Worm (Caenorhabditis elegans) whole organism, young adult: ENCODE measurements around the gene gtf-2H2C.

Experiments
- B0019.2 ChIP-seq: fragments of 200-800 bp; sonication (Bioruptor generic); conservative IDR thresholded peaks from 2 replicates; pipeline ENCODE4 v1.3.6; 2022; ENCODE audit warnings: missing genetic modification reagents, missing genetic modification characterization, missing compliant biosample characterization
- B0336.3 ChIP-seq: fragments of 200-800 bp; sonication (Bioruptor generic); IDR thresholded peaks from 2 replicates; pipeline ENCODE4 v1.3.6; 2022; ENCODE audit warnings: missing genetic modification characterization, missing compliant biosample characterization
- F23B12.7 ChIP-seq: sonication (generic microtip); optimal IDR thresholded peaks from 2 replicates; lab custom pipeline; 2017; ENCODE audit warnings: missing genetic modification characterization, mild to moderate bottlenecking, missing compliant biosample characterization, antibody characterized with exemption, moderate library complexity; ENCODE audit not compliant: insufficient read depth
- F33H1.4 ChIP-seq: fragments of 200-800 bp; sonication (Bioruptor generic); IDR thresholded peaks from 2 replicates; pipeline ENCODE4 v1.3.6; 2022; ENCODE audit warnings: missing genetic modification reagents, missing genetic modification characterization, missing compliant biosample characterization
- F49E8.2 ChIP-seq: sonication (generic microtip); optimal IDR thresholded peaks from 3 replicates; lab custom pipeline; 2017; ENCODE audit warnings: missing genetic modification characterization, mild to moderate bottlenecking, missing compliant biosample characterization, antibody characterized with exemption, moderate library complexity; ENCODE audit not compliant: insufficient read depth
- Y53G8AR.9 ChIP-seq: fragments of 200-800 bp; sonication (Bioruptor generic); conservative IDR thresholded peaks from 2 replicates; pipeline ENCODE4 v1.3.6; 2022; ENCODE audit warnings: missing genetic modification reagents, missing genetic modification characterization, missing compliant biosample characterization
- Y67H2A.10 ChIP-seq: fragments of 200-800 bp; sonication (Bioruptor generic); conservative IDR thresholded peaks from 2 replicates; pipeline ENCODE4 v1.3.6; 2022; ENCODE audit warnings: missing genetic modification reagents, missing genetic modification characterization, missing compliant biosample characterization
- ZK185.1 ChIP-seq: sonication (generic microtip); optimal IDR thresholded peaks from 2 replicates; lab custom pipeline; 2016; ENCODE audit warnings: mild to moderate bottlenecking, missing genetic modification characterization, missing compliant biosample characterization; ENCODE audit not compliant: poor library complexity, severe bottlenecking
- aptf-3 ChIP-seq: fragments of 200-800 bp; sonication (Bioruptor generic); IDR thresholded peaks from 2 replicates; pipeline ENCODE4 v1.3.6; 2022; ENCODE audit warnings: missing genetic modification characterization, missing compliant biosample characterization
- atf-7 ChIP-seq: sonication (generic microtip); optimal IDR thresholded peaks from 2 replicates; lab custom pipeline; 2017; ENCODE audit warnings: mild to moderate bottlenecking, missing genetic modification characterization, missing compliant biosample characterization
- athp-1 ChIP-seq: sonication (generic microtip); optimal IDR thresholded peaks from 2 replicates; lab custom pipeline; 2017; ENCODE audit warnings: mild to moderate bottlenecking, missing genetic modification characterization, missing compliant biosample characterization
- attf-5 ChIP-seq: fragments of 200-800 bp; sonication (Bioruptor generic); optimal IDR thresholded peaks from 2 replicates; lab custom pipeline; 2018; ENCODE audit warnings: mild to moderate bottlenecking, missing genetic modification characterization, missing compliant biosample characterization
- ccch-3 ChIP-seq: fragments of 200-800 bp; sonication (Bioruptor generic); optimal IDR thresholded peaks from 2 replicates; lab custom pipeline; 2018; ENCODE audit warnings: mild to moderate bottlenecking, missing genetic modification characterization, missing compliant biosample characterization
- cebp-1 ChIP-seq, 2 experiments: fragments of 200-800 bp in 1 of 2; sonication (Bioruptor generic) in 1 of 2; sonication (generic microtip) in 1 of 2; IDR thresholded peaks in 1 of 2; optimal IDR thresholded peaks in 1 of 2; 2 replicates each; pipeline versions ENCODE4 v1.3.6 to Lab custom; 2017 to 2022; ENCODE audit warnings: missing compliant biosample characterization in 2 of 2, missing genetic modification characterization in 2 of 2, mild to moderate bottlenecking in 1 of 2, missing genetic modification reagents in 1 of 2, moderate library complexity in 1 of 2
- ceh-27 ChIP-seq: fragments of 200-800 bp; sonication (Bioruptor generic); optimal IDR thresholded peaks from 2 replicates; lab custom pipeline; 2018; ENCODE audit warnings: mild to moderate bottlenecking, missing genetic modification characterization, moderate library complexity, missing compliant biosample characterization
- ceh-58 ChIP-seq: fragments of 200-800 bp; sonication (Bioruptor generic); IDR thresholded peaks from 2 replicates; pipeline ENCODE4 v1.3.6; 2022; ENCODE audit warnings: missing genetic modification characterization, missing compliant biosample characterization
- ceh-79 ChIP-seq: sonication (generic microtip); optimal IDR thresholded peaks from 2 replicates; lab custom pipeline; 2017; ENCODE audit warnings: mild to moderate bottlenecking, missing genetic modification characterization, missing compliant biosample characterization
- ceh-91 ChIP-seq: fragments of 200-800 bp; sonication (Bioruptor generic); IDR thresholded peaks from 2 replicates; pipeline ENCODE4 v1.3.6; 2022; ENCODE audit warnings: missing genetic modification reagents, missing genetic modification characterization, missing compliant biosample characterization
- dpl-1 ChIP-seq: fragments of 150-350 bp; optimal IDR thresholded peaks from 2 replicates; lab custom pipeline; 2014; ENCODE audit warnings: missing biosample characterization, missing genetic modification reagents, missing genetic modification characterization
- egl-18 ChIP-seq: fragments of 200-800 bp; sonication (Bioruptor generic); IDR thresholded peaks from 2 replicates; pipeline ENCODE4 v1.3.6; 2022; ENCODE audit warnings: missing genetic modification reagents, missing genetic modification characterization, missing compliant biosample characterization
- egl-44 ChIP-seq: fragments of 200-800 bp; sonication (Bioruptor generic); IDR thresholded peaks from 2 replicates; pipeline ENCODE4 v1.3.6; 2022; ENCODE audit warnings: missing genetic modification reagents, missing genetic modification characterization, missing compliant biosample characterization
- fkh-3 ChIP-seq: sonication (generic microtip); optimal IDR thresholded peaks from 2 replicates; lab custom pipeline; 2016; ENCODE audit warnings: mild to moderate bottlenecking, missing genetic modification characterization, missing compliant biosample characterization
- hmg-20 ChIP-seq: fragments of 200-800 bp; sonication (Bioruptor generic); IDR thresholded peaks from 2 replicates; pipeline ENCODE4 v1.3.6; 2022; ENCODE audit warnings: missing genetic modification reagents, missing genetic modification characterization, missing compliant biosample characterization
- hrde-1 ChIP-seq: sonication (generic microtip); optimal IDR thresholded peaks from 2 replicates; lab custom pipeline; 2016; ENCODE audit warnings: missing genetic modification characterization, mild to moderate bottlenecking, missing compliant biosample characterization, moderate library complexity, missing genotype, missing genetic modification reagents, borderline replicate concordance
- lag-1 ChIP-seq: fragments of 200-800 bp; sonication (Bioruptor generic); IDR thresholded peaks from 2 replicates; pipeline ENCODE4 v1.3.6; 2022; ENCODE audit warnings: missing genetic modification reagents, missing genetic modification characterization, missing compliant biosample characterization
- lin-54 ChIP-seq: fragments of 200-800 bp; sonication (Bioruptor generic); optimal IDR thresholded peaks from 2 replicates; lab custom pipeline; 2018; ENCODE audit warnings: mild to moderate bottlenecking, missing genetic modification characterization, missing compliant biosample characterization
- lsl-1 ChIP-seq: fragments of 200-800 bp; sonication (Bioruptor generic); optimal IDR thresholded peaks from 2 replicates; lab custom pipeline; 2018; ENCODE audit warnings: mild to moderate bottlenecking, missing genetic modification characterization, moderate library complexity, missing compliant biosample characterization
- madf-8 ChIP-seq: fragments of 200-800 bp; sonication (Bioruptor generic); conservative IDR thresholded peaks from 2 replicates; pipeline ENCODE4 v1.3.6; 2022; ENCODE audit warnings: missing genetic modification reagents, missing genetic modification characterization, missing compliant biosample characterization
- mel-28 ChIP-seq: sonication (generic microtip); optimal IDR thresholded peaks from 2 replicates; lab custom pipeline; 2016; ENCODE audit warnings: borderline replicate concordance, mild to moderate bottlenecking, missing genetic modification characterization, missing compliant biosample characterization
- nfya-1 ChIP-seq: sonication (generic microtip); optimal IDR thresholded peaks from 2 replicates; lab custom pipeline; 2017; ENCODE audit warnings: antibody characterized with exemption, missing compliant biosample characterization, missing genetic modification characterization, borderline replicate concordance; ENCODE audit not compliant: insufficient read depth
- nhr-179 ChIP-seq: sonication (generic microtip); optimal IDR thresholded peaks from 2 replicates; lab custom pipeline; 2016; ENCODE audit warnings: mild to moderate bottlenecking, missing genetic modification characterization, missing compliant biosample characterization
- pbrm-1 ChIP-seq: fragments of 200-800 bp; sonication (Bioruptor generic); IDR thresholded peaks from 2 replicates; pipeline ENCODE4 v1.3.6; 2022; ENCODE audit warnings: missing genetic modification reagents, missing genetic modification characterization, missing compliant biosample characterization
- rpc-1 ChIP-seq, 2 experiments: fragments of 150-350 bp in 1 of 2; sonication (generic microtip) in 1 of 2; optimal IDR thresholded peaks; 2 replicates each; lab custom pipeline; 2014 to 2018; ENCODE audit warnings: missing biosample characterization in 1 of 2, missing genetic modification characterization in 1 of 2, missing genetic modification reagents in 1 of 2, missing genotype in 1 of 2
- sdz-38 ChIP-seq: sonication (generic microtip); optimal IDR thresholded peaks from 2 replicates; lab custom pipeline; 2016; ENCODE audit warnings: missing genotype, missing genetic modification characterization, missing compliant biosample characterization
- sea-2 ChIP-seq: fragments of 200-800 bp; sonication (Bioruptor generic); IDR thresholded peaks from 2 replicates; pipeline ENCODE4 v1.3.6; 2022; ENCODE audit warnings: missing genetic modification characterization, missing compliant biosample characterization
- snpc-1.1 ChIP-seq: sonication (generic microtip); optimal IDR thresholded peaks from 2 replicates; lab custom pipeline; 2017; ENCODE audit warnings: missing genetic modification characterization, mild to moderate bottlenecking, missing compliant biosample characterization, antibody characterized with exemption, moderate library complexity, missing genotype, missing genetic modification reagents; ENCODE audit not compliant: insufficient read depth
- snpc-3.4 ChIP-seq: sonication (generic microtip); optimal IDR thresholded peaks from 2 replicates; lab custom pipeline; 2017; ENCODE audit warnings: missing genetic modification characterization, mild to moderate bottlenecking, missing compliant biosample characterization, antibody characterized with exemption, moderate library complexity, missing genotype, missing genetic modification reagents
- somi-1 ChIP-seq: fragments of 200-800 bp; sonication (Bioruptor generic); optimal IDR thresholded peaks from 2 replicates; lab custom pipeline; 2018; ENCODE audit warnings: mild to moderate bottlenecking, missing genetic modification characterization, missing compliant biosample characterization
- tbx-9 ChIP-seq: sonication (generic microtip); optimal IDR thresholded peaks from 2 replicates; lab custom pipeline; 2016; ENCODE audit warnings: borderline replicate concordance, missing genetic modification characterization, inconsistent platforms, missing compliant biosample characterization
- zim-3 ChIP-seq: sonication (generic microtip); optimal IDR thresholded peaks from 2 replicates; lab custom pipeline; 2017; ENCODE audit warnings: mild to moderate bottlenecking, missing genetic modification characterization, moderate library complexity, missing compliant biosample characterization
- ztf-22 ChIP-seq: fragments of 200-800 bp; sonication (Bioruptor generic); optimal IDR thresholded peaks from 2 replicates; lab custom pipeline; 2018; ENCODE audit warnings: mild to moderate bottlenecking, missing genetic modification characterization, moderate library complexity, missing compliant biosample characterization
- ztf-28 ChIP-seq: fragments of 200-800 bp; sonication (Bioruptor generic); IDR thresholded peaks from 2 replicates; pipeline ENCODE4 v1.3.6; 2022; ENCODE audit warnings: missing genetic modification reagents, missing genetic modification characterization, missing compliant biosample characterization

gtf-2H2C gene

ce11 chrIII:10123586-10124233 is 33.1 kb upstream of the gtf-2H2C start, which contains the start of gene ttll-4 (continued):
- TF ChIP-seq B0019.2 (GFP tag; lab: Robert Waterston, UW) (peak; percentile 56; the same call in 1 of the 2 replicates), egl-18 (GFP tag; lab: Robert Waterston, UW) (no peak), ceh-91 (GFP tag; lab: Robert Waterston, UW) (peak; percentile 46; the same call in 1 of the 2 replicates), ceh-58 (no peak), sdz-38 (no peak), ztf-28 (0 out of 2 replicates have a peak, but pooled peaks have one; percentile 64), aptf-3 (GFP tag; lab: Robert Waterston, UW) (no peak)

- TF ChIP-seq ZK185.1 (tag; lab: Kevin White, UChicago), result no peak
- no peak for TF ChIP-seq somi-1 (GFP tag; lab: Kevin White, UChicago)
- TF ChIP-seq atf-7 (tag; lab: Kevin White, UChicago), result no peak
- TF ChIP-seq sdz-38, result no peak
- TF ChIP-seq ceh-91 (GFP tag; lab: Robert Waterston, UW), result peak; percentile 50; the same call in 1 of the 2 replicates
- TF ChIP-seq F49E8.2 (tag; lab: Kevin White, UChicago), result no peak
- TF ChIP-seq lin-54, result peak; percentile 15
- TF ChIP-seq tbx-9 (tag; lab: Kevin White, UChicago), result no peak
- TF ChIP-seq nhr-179, result no peak
- TF ChIP-seq zim-3, result no peak
- TF ChIP-seq snpc-3.4 (tag; lab: Kevin White, UChicago), result peak; percentile 38
- TF ChIP-seq fkh-3 (tag; lab: Kevin White, UChicago), result no peak
- TF ChIP-seq lsl-1 (GFP tag; lab: Kevin White, UChicago), result peak; percentile 85
- no peak for TF ChIP-seq hmg-20 (GFP tag; lab: Robert Waterston, UW)
- TF ChIP-seq cebp-1 (GFP tag; IDR thresholded peaks at IDR 0.05; lab: Robert Waterston, UW), result no peak
- peak; percentile 13 for TF ChIP-seq cebp-1 (tag; optimal IDR thresholded peaks at IDR 0.05; lab: Kevin White, UChicago)
- no peak for TF ChIP-seq ccch-3 (GFP tag; lab: Kevin White, UChicago)
- no peak for TF ChIP-seq rpc-1 (optimal IDR thresholded peaks at IDR 0.05; lab: Kevin White, UChicago)
- TF ChIP-seq rpc-1 (tag; optimal IDR thresholded peaks at IDR 0.05; lab: Kevin White, UChicago), result no peak
- no peak for TF ChIP-seq athp-1 (tag; lab: Kevin White, UChicago)
- TF ChIP-seq madf-8 (GFP tag; lab: Robert Waterston, UW), result peak; percentile 33; the same call in 1 of the 2 replicates
- no peak for TF ChIP-seq Y53G8AR.9 (GFP tag; lab: Robert Waterston, UW)
- no peak for TF ChIP-seq pbrm-1 (GFP tag; lab: Robert Waterston, UW)
- no peak for TF ChIP-seq lag-1
- no peak for TF ChIP-seq mel-28 (tag; lab: Kevin White, UChicago)
- no peak for TF ChIP-seq ceh-79 (tag; lab: Kevin White, UChicago)
- no peak for TF ChIP-seq sea-2
- TF ChIP-seq attf-5 (GFP tag; lab: Kevin White, UChicago), result no peak
- no peak for TF ChIP-seq snpc-1.1 (tag; lab: Kevin White, UChicago)
- TF ChIP-seq Y67H2A.10 (GFP tag; lab: Robert Waterston, UW), result no peak
- TF ChIP-seq dpl-1 (GFP tag; lab: Kevin White, UChicago), result no peak
- no peak for TF ChIP-seq ztf-22 (GFP tag; lab: Kevin White, UChicago)
- TF ChIP-seq B0336.3 (GFP tag; lab: Robert Waterston, UW), result no peak
- no peak for TF ChIP-seq ceh-58
- no peak for TF ChIP-seq nfya-1 (tag; lab: Kevin White, UChicago)
- no peak for TF ChIP-seq egl-44 (GFP tag; lab: Robert Waterston, UW)
- no peak for TF ChIP-seq F23B12.7 (tag; lab: Kevin White, UChicago)
- peak; percentile 90 for TF ChIP-seq F33H1.4 (GFP tag; lab: Robert Waterston, UW)
- TF ChIP-seq ceh-27 (GFP tag; lab: Kevin White, UChicago), result no peak
- no peak for TF ChIP-seq hrde-1 (tag; lab: Kevin White, UChicago)
Observed at ce11 chrIII:10120076-10120831, 29.7 kb upstream of the gtf-2H2C start, which contains the start of the genes gtf-2H3 and ham-3. Gene gtf-2H3 (minus strand): TSS chrIII:10120148. Gene ham-3 (plus strand): TSS chrIII:10120781.
